Fruit fly (Drosophila melanogaster): ENCODE results near the gene Met75Ca.
"Not testable (repeated sequence)": the region's sequence is repeated elsewhere in the genome, so short reads cannot be mapped to it uniquely, and the experiment has no call there.

Gene Met75Ca

DNA sequence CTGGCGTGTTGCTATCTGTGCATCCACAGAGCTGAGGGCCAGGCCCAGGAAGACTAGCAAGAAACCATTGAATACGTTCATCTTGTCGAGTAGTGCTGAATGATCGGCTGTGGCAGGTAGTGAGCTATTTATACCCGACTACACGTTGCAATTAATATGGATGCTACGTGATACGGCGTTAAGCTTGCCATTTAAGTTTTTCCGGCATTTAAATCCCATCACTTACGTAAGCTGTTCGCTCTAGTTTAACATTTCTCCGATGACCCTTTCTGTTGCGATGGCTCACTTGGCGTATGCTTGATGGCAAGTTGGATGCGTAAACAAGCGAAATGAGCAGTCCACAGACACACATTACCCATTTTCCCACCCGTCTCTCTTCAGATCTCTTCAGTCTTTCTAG, at the start of gene Met75Ca:
Gene Met75Ca, minus strand, starts transcription at position 101 of the 400 bp plus-strand sequence.
- TF ChIP-seq pnt (GFP tag; optimal IDR thresholded peaks at IDR 0.05); Tbp (GFP tag; optimal IDR thresholded peaks at IDR 0.05); CkIIα-i1 (GFP tag; IDR thresholded peaks at IDR 0.05): not testable (repeated sequence)

DNA sequence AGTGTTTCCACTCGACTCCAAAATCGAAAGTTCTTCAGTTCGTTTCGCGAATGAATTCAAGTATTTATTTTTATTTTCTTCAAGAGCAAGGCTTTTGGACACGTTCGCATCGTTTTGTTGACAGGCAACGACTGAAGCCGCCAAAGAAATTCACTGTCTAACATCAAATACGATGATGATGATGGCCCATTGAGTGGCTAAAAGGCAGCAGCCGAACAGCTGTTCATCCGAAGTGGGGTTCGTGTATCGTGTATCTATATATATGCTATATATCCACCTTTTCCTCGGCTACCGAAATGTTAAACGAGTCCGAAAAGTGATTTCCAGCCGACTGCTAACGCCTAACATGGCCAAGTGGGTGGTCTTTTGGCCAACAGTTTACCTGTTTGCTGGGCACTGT, 30.2 kb upstream of the Met75Ca start, which contains the start of gene AstC-R2:
Gene AstC-R2, minus strand, starts transcription at position 133 of the 400 bp plus-strand sequence.
- TF ChIP-seq CG13894 (tag; optimal IDR thresholded peaks at IDR 0.05) = peak; percentile 59
- TF ChIP-seq CG8290 (GFP tag; optimal IDR thresholded peaks at IDR 0.05) = no peak
- no peak for TF ChIP-seq CG8290 (tag; optimal IDR thresholded peaks at IDR 0.05)
- peak; percentile 93 for TF ChIP-seq Deaf1 (tag; optimal IDR thresholded peaks at IDR 0.05)
- TF ChIP-seq CG5180 (GFP tag; optimal IDR thresholded peaks at IDR 0.05) = peak; percentile 55
- peak; percentile 76 for TF ChIP-seq Ets65A (GFP tag)

DNA sequence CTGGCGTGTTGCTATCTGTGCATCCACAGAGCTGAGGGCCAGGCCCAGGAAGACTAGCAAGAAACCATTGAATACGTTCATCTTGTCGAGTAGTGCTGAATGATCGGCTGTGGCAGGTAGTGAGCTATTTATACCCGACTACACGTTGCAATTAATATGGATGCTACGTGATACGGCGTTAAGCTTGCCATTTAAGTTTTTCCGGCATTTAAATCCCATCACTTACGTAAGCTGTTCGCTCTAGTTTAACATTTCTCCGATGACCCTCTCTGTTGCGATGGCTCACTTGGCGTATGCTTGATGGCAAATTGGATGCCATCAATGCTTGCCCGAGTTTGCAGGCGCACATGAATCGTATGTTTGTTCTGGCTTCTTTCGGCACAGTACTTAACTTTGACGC, 2.7 kb downstream of the Met75Ca start, which contains the start of gene Met75Cb:
Gene Met75Cb, minus strand, starts transcription at position 101 of the 400 bp plus-strand sequence.
- TF ChIP-seq CG14965 (GFP tag; optimal IDR thresholded peaks at IDR 0.05; ENCODE audit: borderline replicate concordance); CG7928 (GFP tag; optimal IDR thresholded peaks at IDR 0.05); CG4617 (GFP tag; optimal IDR thresholded peaks at IDR 0.05; ENCODE audit: borderline replicate concordance): not testable (repeated sequence)

DNA sequence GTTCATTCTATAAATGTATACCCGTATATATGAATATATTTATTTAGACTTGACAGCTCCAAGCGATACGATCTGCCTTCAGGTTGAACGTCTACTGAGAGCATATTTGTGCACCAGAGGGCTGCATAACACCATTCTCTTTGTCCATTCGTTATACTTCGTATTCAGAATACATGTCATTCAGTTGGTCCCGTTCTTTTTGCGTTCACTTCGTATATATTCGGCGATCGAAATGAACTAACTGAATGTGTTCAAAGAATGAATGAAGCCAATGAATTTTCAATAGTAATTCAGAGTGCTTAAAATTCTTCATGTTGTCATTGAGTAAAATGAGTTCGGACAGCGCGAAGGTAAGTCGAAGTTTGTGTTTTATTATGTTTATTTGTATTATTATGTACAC, 9.1 kb downstream of the Met75Ca start, which contains the start of gene CG4306:
Gene CG4306, minus strand, starts transcription at position 101 of the 400 bp plus-strand sequence.
- TF ChIP-seq Hsf (GFP tag; optimal IDR thresholded peaks at IDR 0.05) = no peak
- TF ChIP-seq CG18764 (GFP tag; optimal IDR thresholded peaks at IDR 0.05) = no peak
- peak; percentile 57; the same call in 1 of the 3 replicates for TF ChIP-seq CG2199 (GFP tag; IDR thresholded peaks at IDR 0.05)
- no peak for TF ChIP-seq CG10147 (GFP tag; optimal IDR thresholded peaks at IDR 0.05)
- no peak for TF ChIP-seq ara (GFP tag; IDR thresholded peaks at IDR 0.05)
- no peak for TF ChIP-seq amos (GFP tag; IDR thresholded peaks at IDR 0.05; ENCODE audit: partially characterized antibody)
- TF ChIP-seq Nf-YB (GFP tag; optimal IDR thresholded peaks at IDR 0.05) = no peak
- TF ChIP-seq Stat92E (GFP tag; optimal IDR thresholded peaks at IDR 0.05) = no peak
- no peak for TF ChIP-seq CG5180 (GFP tag; optimal IDR thresholded peaks at IDR 0.05)
- no peak for TF ChIP-seq CG2120 (GFP tag; optimal IDR thresholded peaks at IDR 0.05)
- no peak for TF ChIP-seq CkIIα-i1 (GFP tag; IDR thresholded peaks at IDR 0.05)
- no peak for TF ChIP-seq CG7745 (tag; optimal IDR thresholded peaks at IDR 0.05)
- TF ChIP-seq CG10979 (tag; optimal IDR thresholded peaks at IDR 0.05) = no peak
- peak in 1 of 2 experiments; percentile 16 for TF ChIP-seq Pdp1 (GFP tag; optimal IDR thresholded peaks at IDR 0.05)
- no peak for TF ChIP-seq CG3995 (GFP tag; optimal IDR thresholded peaks at IDR 0.05)
- no peak for TF ChIP-seq MESR4 (GFP tag; optimal IDR thresholded peaks at IDR 0.05)
- no peak for TF ChIP-seq dan (GFP tag; IDR thresholded peaks at IDR 0.05)

DNA sequence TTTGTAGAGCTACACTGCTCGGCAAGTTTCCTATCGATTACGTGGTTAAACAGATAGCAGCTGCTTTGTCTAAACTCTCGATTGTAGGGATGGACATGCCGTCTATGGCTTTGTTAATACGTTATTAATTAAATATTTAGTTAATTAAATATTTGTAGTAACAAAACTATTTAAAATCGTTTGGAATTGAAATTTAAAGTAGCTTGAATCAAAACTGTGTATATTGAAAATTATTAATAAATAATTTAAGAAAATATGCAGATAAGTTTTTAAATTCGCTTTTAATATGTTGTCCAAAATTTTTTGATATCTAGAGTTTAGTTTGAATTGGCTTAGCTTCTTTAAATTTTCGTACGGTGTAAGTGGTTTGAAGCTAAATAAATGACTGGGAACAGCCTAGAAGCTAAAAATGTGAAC, 11.2 kb downstream of the Met75Ca start, which contains the start of gene CG32196:
Gene CG32196, minus strand, starts transcription at position 38 of the 417 bp plus-strand sequence.
- TF ChIP-seq ham (GFP tag; IDR thresholded peaks at IDR 0.05) (no peak), Dp (GFP tag; optimal IDR thresholded peaks at IDR 0.05) (no peak), CG33557 (GFP tag; optimal IDR thresholded peaks at IDR 0.05) (peak; percentile 75), CG8944 (GFP tag; optimal IDR thresholded peaks at IDR 0.05) (peak; percentile 30), Mad (GFP tag; optimal IDR thresholded peaks at IDR 0.05) (no peak), YL-1 (GFP tag; optimal IDR thresholded peaks at IDR 0.05) (peak; percentile 64), Max (GFP tag; optimal IDR thresholded peaks at IDR 0.05) (no peak), Dref (GFP tag; IDR thresholded peaks at IDR 0.05) (peak; percentile 59), Rfx (GFP tag; IDR thresholded peaks at IDR 0.05) (peak; percentile 88), CG12104 (GFP tag; optimal IDR thresholded peaks at IDR 0.05) (peak; percentile 56), Trl (optimal IDR thresholded peaks at IDR 0.05) (no peak), Trl (GFP tag; optimal IDR thresholded peaks at IDR 0.05) (no peak), CG6175 (GFP tag; IDR thresholded peaks at IDR 0.05) (no peak; the same call in 2 of the 3 replicates), lab (GFP tag; optimal IDR thresholded peaks at IDR 0.05) (peak; percentile 87), CG13287 (GFP tag; IDR thresholded peaks at IDR 0.05; ENCODE audit: partially characterized antibody) (no peak), CG3407 (GFP tag; optimal IDR thresholded peaks at IDR 0.05) (peak; percentile 73), dimm (GFP tag; IDR thresholded peaks at IDR 0.05) (0 out of 2 replicates have a peak, but pooled peaks have one; percentile 38), CG9437 (GFP tag; optimal IDR thresholded peaks at IDR 0.05) (peak; percentile 84)
